Fruit fly (Drosophila melanogaster): Measurements from ENCODE around the gene CG9837.

The CG9837 gene

DNA sequence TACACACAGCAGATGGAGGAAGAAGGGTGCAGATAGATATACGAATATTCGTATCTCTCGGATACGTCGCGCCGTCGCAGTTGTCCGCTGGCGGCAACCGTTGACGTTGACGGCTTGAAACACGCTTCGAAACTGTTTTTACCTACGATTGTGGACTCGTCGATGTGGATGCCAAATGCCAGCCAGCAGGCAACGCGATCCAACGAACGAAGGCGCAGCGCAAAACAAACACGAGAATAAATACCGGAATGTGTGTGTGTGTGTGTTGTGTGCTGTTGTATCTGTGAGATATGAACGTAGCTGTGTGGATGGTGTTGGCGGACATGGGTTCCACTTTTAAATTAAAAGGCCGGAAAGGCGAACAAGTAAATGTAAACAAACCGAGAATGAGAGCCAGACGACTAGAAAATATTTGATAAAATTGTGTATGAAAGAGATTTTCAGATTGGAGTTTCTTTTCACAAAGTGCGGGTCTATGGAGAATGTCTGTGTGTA is 32.8 kb upstream of the CG9837 start:
- TF ChIP-seq noc (tag; optimal IDR thresholded peaks at IDR 0.05): peak; percentile 42

DNA sequence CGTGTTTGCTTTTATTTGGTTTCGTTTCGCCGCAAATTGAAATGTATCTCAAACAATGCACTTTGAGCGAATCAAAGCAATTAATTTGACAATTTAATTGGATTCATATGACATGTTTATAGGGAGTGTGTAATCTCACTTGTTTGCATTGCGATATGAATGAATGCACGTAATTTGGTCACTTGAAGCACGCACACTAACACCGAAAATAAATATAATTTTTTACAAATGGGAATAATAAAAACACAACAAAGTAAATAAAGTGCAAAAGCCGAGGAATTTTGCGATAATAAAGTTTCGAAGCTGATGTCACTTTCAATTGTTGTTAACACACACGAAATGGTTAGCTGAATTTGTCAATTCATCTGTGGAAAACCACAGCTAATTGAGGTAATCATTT is 31.6 kb upstream of the CG9837 start:
- TF ChIP-seq noc (tag; optimal IDR thresholded peaks at IDR 0.05): no peak

DNA sequence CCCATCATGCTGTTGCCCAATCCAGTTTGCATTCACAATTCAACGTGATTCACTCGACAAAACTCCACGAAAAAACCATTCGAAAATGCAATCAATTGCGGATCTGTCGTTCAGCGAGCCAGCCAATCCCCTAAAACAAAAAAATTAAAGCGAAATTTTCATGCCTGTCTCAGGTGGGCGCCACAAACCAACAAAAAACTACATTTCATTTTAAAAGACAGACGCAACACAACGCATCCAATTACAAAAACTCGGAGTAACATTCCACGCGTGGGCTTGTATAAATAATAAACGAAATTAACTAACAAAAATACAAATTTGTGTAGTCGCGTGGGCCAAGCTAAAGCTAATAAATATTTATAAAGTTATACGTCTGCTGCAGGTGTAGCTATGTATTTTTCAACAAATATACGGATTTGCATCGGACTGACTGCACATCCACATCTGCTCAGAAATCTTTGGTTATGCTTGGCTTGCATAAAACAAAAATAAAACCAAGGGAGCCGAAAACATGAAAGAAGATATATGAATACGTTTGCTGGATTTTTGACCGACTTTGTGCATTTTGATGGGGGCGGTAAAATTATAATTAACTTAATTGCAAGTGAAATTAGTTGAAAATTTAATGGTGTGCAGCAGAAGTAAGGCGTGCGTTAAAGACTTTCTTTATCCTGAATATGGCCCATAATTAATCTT is 30.7 kb upstream of the CG9837 start:
- no peak for TF ChIP-seq noc (tag; optimal IDR thresholded peaks at IDR 0.05)

dm6 chr3R:8841533-8841932 is 28.2 kb upstream of the CG9837 start:
- TF ChIP-seq noc (tag; optimal IDR thresholded peaks at IDR 0.05): no peak

- TF ChIP-seq noc (tag; optimal IDR thresholded peaks at IDR 0.05): no peak
These were observed 27.7 kb upstream of the CG9837 start for dm6 chr3R:8841038-8841437.

DNA sequence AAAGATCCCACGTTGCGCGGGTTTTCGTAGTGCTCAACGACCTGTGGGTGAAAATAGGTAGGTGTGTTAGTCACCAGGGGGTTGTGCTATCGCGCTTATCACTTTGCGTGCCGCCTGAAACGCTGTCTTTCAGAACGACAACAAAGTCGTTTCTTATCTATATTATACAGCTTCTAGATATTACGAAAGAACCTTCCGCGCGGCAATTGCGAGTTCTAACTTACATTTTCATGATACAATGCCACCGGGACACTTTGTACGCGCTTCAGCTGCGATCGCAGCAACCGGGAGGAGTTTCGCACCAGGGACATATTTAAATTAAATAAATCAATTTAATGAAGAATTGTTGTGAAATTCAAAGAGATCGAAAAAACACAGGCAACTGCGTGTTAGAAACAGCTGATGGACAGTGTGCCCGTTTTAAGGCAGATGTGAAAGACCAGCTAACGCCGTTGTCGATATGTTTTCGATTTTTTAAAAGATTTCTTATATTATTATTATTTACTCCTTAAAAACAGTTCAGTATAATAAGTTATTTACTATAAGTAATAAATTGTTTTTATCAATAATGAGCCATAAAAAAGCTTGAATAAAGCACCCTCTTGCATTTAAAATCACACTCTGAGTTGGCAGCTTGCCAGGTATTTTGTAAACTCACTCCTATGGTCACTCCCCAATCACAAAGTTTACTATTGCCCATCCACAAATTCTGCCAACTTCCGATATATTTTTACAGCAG is 10.6 kb upstream of the CG9837 start, which contains the start of the genes IscU and CG8379:
Gene IscU, minus strand, starts transcription at position 417 of the 739 bp plus-strand sequence.
Gene CG8379, plus strand, starts transcription at position 651 of the 739 bp plus-strand sequence.
- TF ChIP-seq noc (tag; optimal IDR thresholded peaks at IDR 0.05): no peak

- TF ChIP-seq noc (tag; optimal IDR thresholded peaks at IDR 0.05): no peak
These were observed 9.5 kb upstream of the CG9837 start for dm6 chr3R:8822919-8823318.

dm6 chr3R:8821623-8822022 is 8.2 kb upstream of the CG9837 start, which contains the start of gene CG8369:
Gene CG8369, plus strand, starts transcription at chr3R:8822008.
- TF ChIP-seq noc (tag; optimal IDR thresholded peaks at IDR 0.05): peak; percentile 52

DNA sequence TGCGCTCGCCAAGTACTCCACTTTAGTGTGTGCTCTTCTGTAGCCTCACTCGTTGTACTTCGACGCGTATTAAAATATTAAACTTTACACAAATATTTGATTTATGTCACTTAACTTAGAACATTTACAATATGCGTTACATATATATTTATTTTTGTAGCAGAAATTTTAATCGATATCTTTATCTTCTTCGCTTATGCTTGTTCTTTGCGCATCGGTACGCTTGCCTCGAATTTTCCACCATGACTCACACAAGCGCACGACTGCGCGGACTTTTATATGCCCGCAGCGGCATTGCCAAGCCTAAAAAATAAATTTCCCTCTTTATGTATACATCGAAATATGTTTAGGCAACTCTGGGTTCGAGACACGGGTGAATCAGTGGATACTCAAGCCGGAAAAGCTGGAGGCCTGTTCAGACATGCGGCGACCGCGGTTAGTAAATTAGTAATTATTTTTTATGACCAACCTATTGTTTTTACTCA is 7.1 kb upstream of the CG9837 start, which contains the start of gene aqz:
Gene aqz, minus strand, starts transcription at position 255 of the 485 bp plus-strand sequence.
- TF ChIP-seq noc (tag; optimal IDR thresholded peaks at IDR 0.05): peak; percentile 57

dm6 chr3R:8819551-8820057 is 6.2 kb upstream of the CG9837 start:
- TF ChIP-seq noc (tag; optimal IDR thresholded peaks at IDR 0.05): peak; percentile 22

- no peak for TF ChIP-seq noc (tag; optimal IDR thresholded peaks at IDR 0.05)
These were observed 4.9 kb upstream of the CG9837 start for dm6 chr3R:8818239-8818638.

DNA sequence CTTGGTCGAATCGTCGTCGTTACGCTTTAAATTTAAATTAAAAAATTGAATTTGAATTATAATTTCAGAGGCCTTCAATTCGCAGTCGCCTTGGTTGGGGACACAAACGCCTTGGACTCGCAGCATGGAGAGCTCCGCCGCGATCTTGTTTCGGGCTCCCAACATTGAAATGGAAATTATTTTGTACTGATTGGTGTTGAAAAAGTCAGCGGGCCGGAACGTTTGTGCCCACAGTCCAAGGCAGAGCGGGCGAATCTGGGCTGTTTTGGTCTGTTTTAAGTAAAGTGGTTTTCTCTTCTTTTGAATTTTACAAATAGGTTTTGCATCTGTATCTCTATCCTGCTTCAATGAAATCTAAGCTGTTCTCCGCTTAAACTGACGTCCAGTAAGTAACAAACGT is 1.7 kb upstream of the CG9837 start:
- no peak for TF ChIP-seq noc (tag; optimal IDR thresholded peaks at IDR 0.05)

DNA sequence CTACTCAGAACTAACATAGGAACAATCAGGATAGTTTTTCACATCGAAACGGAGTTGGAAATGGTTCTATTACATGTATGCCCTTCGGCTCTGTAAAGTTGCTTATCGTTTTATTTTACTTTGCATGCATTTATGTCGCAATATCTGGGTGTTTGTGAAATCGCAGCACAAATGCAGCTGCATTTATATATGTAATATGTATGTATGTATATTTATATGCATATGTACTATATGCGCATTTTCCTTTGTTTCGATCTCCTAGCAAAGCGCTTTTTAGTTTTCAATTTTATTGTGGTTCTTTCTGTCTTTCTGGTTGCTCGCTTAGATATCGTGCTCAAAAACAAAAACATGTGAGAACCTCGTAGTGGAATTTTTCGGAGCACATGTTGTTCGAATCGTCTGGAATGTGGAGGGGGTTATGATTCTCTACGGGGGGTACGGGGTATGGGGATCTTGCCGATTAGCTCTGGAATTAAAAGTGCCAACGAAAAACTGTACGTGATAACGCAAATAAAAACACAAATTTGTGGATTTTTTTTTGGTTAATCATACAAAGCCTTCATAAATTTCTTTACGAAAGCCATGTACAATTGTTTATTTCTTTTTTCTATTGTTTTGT is 759 bp upstream of the CG9837 start:
- peak; percentile 47 for TF ChIP-seq noc (tag; optimal IDR thresholded peaks at IDR 0.05)

- peak; percentile 3 for TF ChIP-seq noc (tag; optimal IDR thresholded peaks at IDR 0.05)
These were observed 925 bp downstream of the CG9837 start for dm6 chr3R:8812342-8812966.

DNA sequence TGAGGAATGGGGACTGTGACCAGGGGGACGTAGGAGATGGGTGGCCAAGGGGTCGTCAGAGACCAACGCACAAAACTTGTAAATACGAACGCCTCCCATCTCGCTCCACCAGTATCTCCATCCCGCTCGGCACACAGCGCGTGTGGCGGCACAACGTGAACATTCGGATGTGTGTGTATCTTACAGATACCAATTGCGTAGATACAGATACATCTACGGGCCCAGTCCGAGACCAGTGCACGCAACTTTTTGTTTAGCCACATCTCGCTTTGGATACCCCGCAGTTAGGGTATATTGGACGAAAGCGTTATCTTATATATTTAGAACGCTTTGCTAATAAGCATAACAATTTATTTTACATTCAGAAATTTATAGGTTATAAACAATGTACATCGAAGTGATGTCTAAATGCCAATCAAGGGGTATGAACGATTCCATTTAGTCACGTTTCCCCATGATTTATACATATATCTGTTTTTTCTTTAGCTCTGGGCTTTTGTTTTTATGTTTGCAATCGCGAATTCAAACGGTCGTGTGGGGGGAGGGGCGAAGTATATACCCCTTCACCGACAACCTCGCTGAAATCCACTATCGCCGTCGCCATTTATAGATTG is 1.9 kb downstream of the CG9837 start:
- peak; percentile 100 for TF ChIP-seq noc (tag; optimal IDR thresholded peaks at IDR 0.05)
